Fruit fly (Drosophila melanogaster) whole organism, prepupa: ENCODE results near the gene shf.

Source experiments
- Blimp-1 ChIP-seq: fragments of 200-800 bp; sonication (Bioruptor generic); optimal IDR thresholded peaks from 3 replicates; lab custom pipeline; 2017; ENCODE audit warnings: missing biosample characterization, missing genetic modification characterization, mild to moderate bottlenecking, moderate library complexity, missing genetic modification reagents
- CG10631 ChIP-seq: fragments of 200-800 bp; sonication (Bioruptor generic); optimal IDR thresholded peaks from 2 replicates; lab custom pipeline; 2016; ENCODE audit warnings: missing biosample characterization, missing genetic modification characterization
- CG10669 ChIP-seq: fragments of 200-800 bp; sonication (Bioruptor generic); optimal IDR thresholded peaks from 3 replicates; lab custom pipeline; 2018; ENCODE audit warnings: missing biosample characterization, mild to moderate bottlenecking, missing genetic modification characterization, moderate library complexity
- CG11294 ChIP-seq: fragments of 200-800 bp; sonication (Bioruptor generic); IDR thresholded peaks from 2 replicates; pipeline ENCODE4 v1.3.6; 2022; ENCODE audit warnings: missing biosample characterization, missing genetic modification characterization
- CG11762 ChIP-seq: fragments of 200-800 bp; sonication (Bioruptor generic); optimal IDR thresholded peaks from 3 replicates; lab custom pipeline; 2016; ENCODE audit warnings: missing biosample characterization, missing genetic modification characterization; ENCODE audit not compliant: insufficient read depth
- CG11902 ChIP-seq: fragments of 200-800 bp; sonication (Bioruptor generic); optimal IDR thresholded peaks from 3 replicates; lab custom pipeline; 2016; ENCODE audit warnings: missing biosample characterization, missing genetic modification characterization
- CG15336 ChIP-seq: fragments of 200-800 bp; sonication (Bioruptor generic); IDR thresholded peaks from 2 replicates; pipeline ENCODE4 v1.3.6; 2022; ENCODE audit warnings: missing biosample characterization, missing genetic modification characterization
- CG1621 ChIP-seq: fragments of 200-800 bp; sonication (Bioruptor generic); optimal IDR thresholded peaks from 3 replicates; lab custom pipeline; 2018; ENCODE audit warnings: missing biosample characterization, mild to moderate bottlenecking, missing genetic modification characterization
- CG16779 ChIP-seq: fragments of 200-800 bp; sonication (Bioruptor generic); optimal IDR thresholded peaks from 3 replicates; lab custom pipeline; 2017; ENCODE audit warnings: missing biosample characterization, mild to moderate bottlenecking, missing genetic modification characterization
- CG3032 ChIP-seq: fragments of 200-800 bp; optimal IDR thresholded peaks from 2 replicates; lab custom pipeline; 2019; ENCODE audit warnings: missing biosample characterization, mild to moderate bottlenecking, missing genetic modification characterization, moderate library complexity
- CG31627 ChIP-seq: fragments of 200-800 bp; sonication (Bioruptor generic); optimal IDR thresholded peaks from 3 replicates; lab custom pipeline; 2016; ENCODE audit warnings: missing biosample characterization, missing genetic modification characterization
- CG32006 ChIP-seq: fragments of 200-800 bp; sonication (Bioruptor generic); optimal IDR thresholded peaks from 3 replicates; lab custom pipeline; 2017; ENCODE audit warnings: missing biosample characterization, mild to moderate bottlenecking, missing genetic modification characterization
- CG3919 ChIP-seq: fragments of 200-800 bp; sonication (Bioruptor generic); optimal IDR thresholded peaks from 3 replicates; lab custom pipeline; 2016; ENCODE audit warnings: missing biosample characterization, missing genetic modification characterization
- CG4318 ChIP-seq: fragments of 200-800 bp; sonication (Bioruptor generic); optimal IDR thresholded peaks from 3 replicates; lab custom pipeline; 2017; ENCODE audit warnings: missing biosample characterization, mild to moderate bottlenecking, missing genetic modification characterization
- CG6163 ChIP-seq: fragments of 200-800 bp; sonication (Bioruptor generic); IDR thresholded peaks from 3 replicates; pipeline ENCODE4 v1.3.6; 2022; ENCODE audit warnings: missing biosample characterization, missing genetic modification characterization
- CG6276 ChIP-seq: fragments of 200-800 bp; sonication (Bioruptor generic); optimal IDR thresholded peaks from 2 replicates; lab custom pipeline; 2017; ENCODE audit warnings: missing biosample characterization, mild to moderate bottlenecking, missing genetic modification characterization
- CG6808 ChIP-seq: fragments of 200-800 bp; sonication (Bioruptor generic); optimal IDR thresholded peaks from 3 replicates; lab custom pipeline; 2017; ENCODE audit warnings: missing biosample characterization, missing genetic modification characterization, mild to moderate bottlenecking, moderate library complexity, missing genetic modification reagents
- CG6854 ChIP-seq: fragments of 200-800 bp; sonication (Bioruptor generic); optimal IDR thresholded peaks from 2 replicates; lab custom pipeline; 2017; ENCODE audit warnings: missing biosample characterization, mild to moderate bottlenecking, missing genetic modification characterization
- CG7368 ChIP-seq: fragments of 200-800 bp; sonication (Bioruptor generic); optimal IDR thresholded peaks from 3 replicates; lab custom pipeline; 2016; ENCODE audit warnings: missing biosample characterization, missing genetic modification characterization
- CG8319 ChIP-seq: fragments of 200-800 bp; sonication (Bioruptor generic); optimal IDR thresholded peaks from 3 replicates; lab custom pipeline; 2016; ENCODE audit warnings: missing biosample characterization, missing genetic modification characterization
- CG8632 ChIP-seq: fragments of 200-800 bp; sonication (Bioruptor generic); optimal IDR thresholded peaks from 3 replicates; lab custom pipeline; 2016; ENCODE audit warnings: missing biosample characterization, missing genetic modification characterization
- Eip75B ChIP-seq: fragments of 200-800 bp; sonication (Bioruptor generic); optimal IDR thresholded peaks from 3 replicates; lab custom pipeline; 2016; ENCODE audit warnings: missing biosample characterization, missing genetic modification characterization
- Eip78C ChIP-seq: fragments of 200-800 bp; sonication (Bioruptor generic); peaks from one replicate; lab custom pipeline; 2016; ENCODE audit warnings: missing biosample characterization, missing genetic modification characterization
- Eip93F ChIP-seq: fragments of 200-800 bp; sonication (Bioruptor generic); optimal IDR thresholded peaks from 2 replicates; lab custom pipeline; 2016; ENCODE audit warnings: missing biosample characterization, mild to moderate bottlenecking, missing genetic modification characterization
- Ets21C ChIP-seq: fragments of 200-800 bp; sonication (Bioruptor generic); optimal IDR thresholded peaks from 3 replicates; lab custom pipeline; 2016; ENCODE audit warnings: missing biosample characterization, missing genetic modification characterization
- Ets96B ChIP-seq: fragments of 200-800 bp; optimal IDR thresholded peaks from 2 replicates; lab custom pipeline; 2019; ENCODE audit warnings: missing biosample characterization, mild to moderate bottlenecking, missing genetic modification characterization, moderate library complexity
- Gug ChIP-seq: fragments of 200-800 bp; sonication (Bioruptor generic); IDR thresholded peaks from 2 replicates; pipeline ENCODE4 v1.3.6; 2022; ENCODE audit warnings: missing biosample characterization, missing genetic modification characterization
- Hr38 ChIP-seq: sonication (Bioruptor generic); optimal IDR thresholded peaks from 2 replicates; lab custom pipeline; 2016; ENCODE audit warnings: missing biosample characterization, missing genetic modification characterization
- Hr39 ChIP-seq: fragments of 200-800 bp; sonication (Bioruptor generic); optimal IDR thresholded peaks from 2 replicates; lab custom pipeline; 2016; ENCODE audit warnings: missing biosample characterization, missing genetic modification characterization
- Hr4 ChIP-seq: fragments of 200-800 bp; sonication (Bioruptor generic); optimal IDR thresholded peaks from 3 replicates; lab custom pipeline; 2016; ENCODE audit warnings: missing biosample characterization, missing genetic modification characterization
- Lpt ChIP-seq: fragments of 200-800 bp; sonication (Bioruptor generic); optimal IDR thresholded peaks from 3 replicates; lab custom pipeline; 2016; ENCODE audit warnings: missing biosample characterization, missing genetic modification characterization
- Met ChIP-seq: fragments of 200-800 bp; sonication (Bioruptor generic); optimal IDR thresholded peaks from 3 replicates; lab custom pipeline; 2016; ENCODE audit warnings: missing biosample characterization, missing genetic modification characterization
- OdsH ChIP-seq: fragments of 200-800 bp; sonication (Bioruptor generic); optimal IDR thresholded peaks from 3 replicates; lab custom pipeline; 2016; ENCODE audit warnings: missing biosample characterization, missing genetic modification characterization
- Smox ChIP-seq: fragments of 200-800 bp; sonication (Bioruptor generic); optimal IDR thresholded peaks from 3 replicates; lab custom pipeline; 2016; ENCODE audit warnings: missing biosample characterization, missing genetic modification characterization
- Sox14 ChIP-seq: fragments of 200-800 bp; sonication (Bioruptor generic); optimal IDR thresholded peaks from 3 replicates; lab custom pipeline; 2016; ENCODE audit warnings: missing biosample characterization, missing genetic modification characterization
- Sox15 ChIP-seq: fragments of 200-800 bp; sonication (Bioruptor generic); optimal IDR thresholded peaks from 3 replicates; lab custom pipeline; 2016; ENCODE audit warnings: missing biosample characterization, missing genetic modification characterization
- achi ChIP-seq: fragments of 200-800 bp; sonication (Bioruptor generic); optimal IDR thresholded peaks from 3 replicates; lab custom pipeline; 2016; ENCODE audit warnings: missing biosample characterization, missing genetic modification characterization
- acj6 ChIP-seq: fragments of 200-800 bp; sonication (Bioruptor generic); optimal IDR thresholded peaks from 3 replicates; lab custom pipeline; 2016; ENCODE audit warnings: missing biosample characterization, missing genetic modification characterization
- cyc ChIP-seq: fragments of 200-800 bp; sonication (Bioruptor generic); optimal IDR thresholded peaks from 3 replicates; lab custom pipeline; 2016; ENCODE audit warnings: missing biosample characterization, missing genetic modification characterization
- dac ChIP-seq: fragments of 200-800 bp; sonication (Bioruptor generic); optimal IDR thresholded peaks from 2 replicates; lab custom pipeline; 2017; ENCODE audit warnings: missing biosample characterization, mild to moderate bottlenecking, missing genetic modification characterization
- dsx ChIP-seq: fragments of 200-800 bp; optimal IDR thresholded peaks from 3 replicates; lab custom pipeline; 2019; ENCODE audit warnings: missing biosample characterization, mild to moderate bottlenecking, missing genetic modification characterization, moderate library complexity; ENCODE audit not compliant: poor library complexity, severe bottlenecking
- eg ChIP-seq: fragments of 200-800 bp; sonication (Bioruptor generic); IDR thresholded peaks from 3 replicates; pipeline ENCODE4 v1.3.6; 2022; ENCODE audit warnings: missing biosample characterization, missing genetic modification characterization
- esn ChIP-seq: fragments of 200-800 bp; sonication (Bioruptor generic); optimal IDR thresholded peaks from 2 replicates; lab custom pipeline; 2016; ENCODE audit warnings: missing biosample characterization, mild to moderate bottlenecking, missing genetic modification characterization, moderate library complexity
- fd59A ChIP-seq: fragments of 200-800 bp; sonication (Bioruptor generic); optimal IDR thresholded peaks from 2 replicates; lab custom pipeline; 2017; ENCODE audit warnings: missing biosample characterization, mild to moderate bottlenecking, missing genetic modification characterization, missing genetic modification reagents
- fd85E ChIP-seq: fragments of 200-800 bp; sonication (Bioruptor generic); optimal IDR thresholded peaks from 3 replicates; lab custom pipeline; 2016; ENCODE audit warnings: missing biosample characterization, missing genetic modification characterization
- fkh ChIP-seq: fragments of 200-800 bp; sonication (Bioruptor generic); optimal IDR thresholded peaks from 3 replicates; lab custom pipeline; 2017; ENCODE audit warnings: missing biosample characterization, mild to moderate bottlenecking, missing genetic modification characterization, moderate library complexity
- lz ChIP-seq: fragments of 200-800 bp; sonication (Bioruptor generic); optimal IDR thresholded peaks from 3 replicates; lab custom pipeline; 2016; ENCODE audit warnings: missing biosample characterization, missing genetic modification characterization
- net ChIP-seq: fragments of 200-800 bp; sonication (Bioruptor generic); optimal IDR thresholded peaks from 3 replicates; lab custom pipeline; 2016; ENCODE audit warnings: missing biosample characterization, missing genetic modification characterization
- pdm3 ChIP-seq: fragments of 200-800 bp; sonication (Bioruptor generic); optimal IDR thresholded peaks from 3 replicates; lab custom pipeline; 2016; ENCODE audit warnings: missing biosample characterization, missing genetic modification characterization
- salr ChIP-seq, 2 experiments: fragments of 200-800 bp; sonication (Bioruptor generic); optimal IDR thresholded peaks; 3 replicates each; lab custom pipeline; 2016 to 2018; ENCODE audit warnings: missing biosample characterization in 2 of 2, missing genetic modification characterization in 2 of 2, mild to moderate bottlenecking in 1 of 2
- spab ChIP-seq: fragments of 200-800 bp; sonication (Bioruptor generic); optimal IDR thresholded peaks from 2 replicates; lab custom pipeline; 2017; ENCODE audit warnings: missing biosample characterization, mild to moderate bottlenecking, missing genetic modification characterization, missing genetic modification reagents
- topi ChIP-seq: fragments of 200-800 bp; sonication (Bioruptor generic); optimal IDR thresholded peaks from 3 replicates; lab custom pipeline; 2016; ENCODE audit warnings: missing biosample characterization, missing genetic modification characterization
- vri ChIP-seq: fragments of 200-800 bp; sonication (Bioruptor generic); optimal IDR thresholded peaks from 3 replicates; lab custom pipeline; 2016; ENCODE audit warnings: missing biosample characterization, mild to moderate bottlenecking, missing genetic modification characterization

Gene shf

dm6 chrX:6791531-6791930, 12.1 kb upstream of the shf start:
- TF ChIP-seq CG6808 = no peak
- no peak for TF ChIP-seq Smox (GFP tag; lab: Kevin White, UChicago)
- TF ChIP-seq eg (GFP tag; lab: Robert Waterston, UW) = peak; percentile 93
- peak; percentile 84 for TF ChIP-seq CG6276
- no peak for TF ChIP-seq Hr38 (GFP tag; lab: Kevin White, UChicago)
- TF ChIP-seq spab (GFP tag; lab: Kevin White, UChicago) = no peak
- peak; percentile 88 for TF ChIP-seq Hr4 (GFP tag; lab: Kevin White, UChicago)
- TF ChIP-seq Eip93F (GFP tag; lab: Kevin White, UChicago) = peak; percentile 73
- TF ChIP-seq Eip78C (GFP tag; lab: Kevin White, UChicago) = peak; percentile 92
- peak; percentile 63 for TF ChIP-seq CG8632 (GFP tag; lab: Kevin White, UChicago)
- TF ChIP-seq Ets96B (tag; lab: Kevin White, UChicago) = peak; percentile 38
- peak; percentile 60 for TF ChIP-seq Sox14 (GFP tag; lab: Kevin White, UChicago)
- TF ChIP-seq acj6 = peak; percentile 67
- no peak for TF ChIP-seq CG4318
- no peak for TF ChIP-seq CG6854
- TF ChIP-seq salr (GFP tag; optimal IDR thresholded peaks at IDR 0.05; lab: Kevin White, UChicago) = peak in 1 of 2 experiments; percentile 49
- peak; percentile 8 for TF ChIP-seq CG3032 (tag; lab: Kevin White, UChicago)
- peak; percentile 33 for TF ChIP-seq CG11902 (GFP tag; lab: Kevin White, UChicago)
- TF ChIP-seq Ets21C (GFP tag; lab: Kevin White, UChicago) = peak; percentile 41
- TF ChIP-seq dac (GFP tag; lab: Kevin White, UChicago) = peak; percentile 87
- TF ChIP-seq CG31627 (GFP tag; lab: Kevin White, UChicago) = peak; percentile 71
- peak; percentile 64 for TF ChIP-seq Eip75B
- TF ChIP-seq CG16779 (tag; lab: Kevin White, UChicago) = peak; percentile 47
- TF ChIP-seq CG6163 = peak; percentile 90
- TF ChIP-seq CG11762 (GFP tag; lab: Kevin White, UChicago) = peak; percentile 49
- peak; percentile 69 for TF ChIP-seq Lpt (GFP tag; lab: Kevin White, UChicago)
- TF ChIP-seq CG10631 = no peak
- peak; percentile 31 for TF ChIP-seq CG1621 (tag; lab: Kevin White, UChicago)
- TF ChIP-seq OdsH = peak; percentile 75
- no peak for TF ChIP-seq Met (GFP tag; lab: Kevin White, UChicago)
- TF ChIP-seq net (GFP tag; lab: Kevin White, UChicago) = peak; percentile 70
- no peak for TF ChIP-seq pdm3 (GFP tag; lab: Kevin White, UChicago)
- TF ChIP-seq dsx (GFP tag; lab: Kevin White, UChicago) = no peak
- TF ChIP-seq cyc (GFP tag; lab: Kevin White, UChicago) = peak; percentile 75
- peak; percentile 57 for TF ChIP-seq vri (GFP tag; lab: Kevin White, UChicago)
- TF ChIP-seq CG15336 (GFP tag; lab: Robert Waterston, UW) = peak; percentile 93
- peak; percentile 35 for TF ChIP-seq CG8319
- TF ChIP-seq achi (GFP tag; lab: Kevin White, UChicago) = peak; percentile 74
- peak; percentile 77 for TF ChIP-seq esn (GFP tag; lab: Kevin White, UChicago)
- no peak for TF ChIP-seq fd59A
- TF ChIP-seq fd85E (GFP tag; lab: Kevin White, UChicago) = no peak
- TF ChIP-seq CG7368 (GFP tag; lab: Kevin White, UChicago) = peak; percentile 48
- TF ChIP-seq lz (GFP tag; lab: Kevin White, UChicago) = peak; percentile 69
- TF ChIP-seq Gug = peak; percentile 74
- peak; percentile 91 for TF ChIP-seq CG32006 (GFP tag; lab: Kevin White, UChicago)
- peak; percentile 38 for TF ChIP-seq Sox15 (GFP tag; lab: Kevin White, UChicago)
- no peak for TF ChIP-seq fkh (GFP tag; lab: Kevin White, UChicago)
- TF ChIP-seq CG10669 (GFP tag; lab: Kevin White, UChicago) = no peak
- TF ChIP-seq Hr39 (GFP tag; lab: Kevin White, UChicago) = no peak
- TF ChIP-seq topi (GFP tag; lab: Kevin White, UChicago) = peak; percentile 77
- peak; percentile 74 for TF ChIP-seq CG3919
- TF ChIP-seq Blimp-1 (GFP tag; lab: Kevin White, UChicago) = no peak
- TF ChIP-seq CG11294 (GFP tag; lab: Robert Waterston, UW) = peak; percentile 70; the same call in 1 of the 2 replicates
